Worm (Caenorhabditis elegans) whole organism, late embryonic: ENCODE results near the gene hrpa-2.

Experiments
- pag-3 ChIP-seq: sonication (generic microtip); optimal IDR thresholded peaks from 2 replicates; lab custom pipeline; 2016; ENCODE audit warnings: missing compliant biosample characterization, missing genetic modification characterization, borderline replicate concordance
- pqm-1 ChIP-seq: sonication (generic microtip); optimal IDR thresholded peaks from 2 replicates; lab custom pipeline; 2016; ENCODE audit warnings: missing genetic modification characterization, missing compliant biosample characterization

DNA sequence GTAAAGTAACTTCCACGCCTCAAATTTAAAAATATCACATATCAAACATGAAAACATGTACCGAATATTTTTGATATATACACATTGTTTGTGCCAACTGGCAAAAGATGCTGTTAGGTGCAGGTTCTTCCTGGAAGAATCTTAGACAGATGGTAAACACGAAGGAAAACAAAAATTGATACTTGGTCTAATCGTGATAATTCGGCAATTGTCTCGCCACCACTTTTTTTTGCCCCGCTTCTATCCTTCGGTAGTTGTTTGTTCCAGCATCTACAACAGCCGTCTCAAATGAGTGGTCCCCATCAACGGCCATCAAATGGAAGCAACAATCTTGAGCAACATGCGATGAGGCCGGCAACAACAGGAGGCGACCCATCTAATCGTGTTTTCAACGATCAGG lies 18.7 kb upstream of the hrpa-2 start:
- no peak for TF ChIP-seq pag-3 (tag; lab: Kevin White, UChicago)
- no peak for TF ChIP-seq pqm-1 (tag; lab: Kevin White, UChicago)
